Worm (Caenorhabditis elegans): ENCODE results near the gene C47D12.2.
A peak's percentile ranks its signal among the peaks of the same experiment; 100 is the strongest.

The C47D12.2 gene

DNA sequence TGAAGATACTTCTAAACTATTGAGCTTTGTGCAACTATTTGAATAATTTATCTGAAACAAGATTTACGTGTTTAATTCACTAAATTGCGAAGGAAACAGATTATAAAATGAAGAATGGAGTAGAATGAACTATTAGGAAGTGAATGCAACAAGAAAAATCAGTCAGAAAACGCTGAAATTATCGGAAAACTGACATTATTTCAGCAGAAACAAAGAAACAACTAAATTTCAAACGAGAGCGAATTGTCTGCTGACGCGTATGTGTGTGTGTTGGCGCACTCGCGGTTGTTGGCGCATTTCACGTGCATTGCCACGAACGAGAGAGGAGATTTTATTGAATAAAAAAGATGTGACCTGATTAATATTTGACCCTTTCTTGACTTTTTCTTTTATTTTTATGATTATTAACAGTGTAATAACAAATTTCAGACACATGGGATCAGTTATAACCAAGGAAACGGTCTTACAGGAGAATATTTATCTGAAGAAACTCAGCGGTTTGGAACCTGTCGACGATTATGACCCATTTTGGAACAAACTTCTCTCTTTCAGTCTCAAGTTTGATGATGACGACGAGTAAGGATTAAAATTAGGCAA lies at the start of gene C47D12.2, which contains the start of gene trr-1:
C47D12.2 (plus strand) TSS at position 430 of the 597 bp plus-strand sequence.
trr-1 (minus strand) TSS at position 51 of the 597 bp plus-strand sequence.
- TF ChIP-seq med-1 (GFP tag; optimal IDR thresholded peaks at IDR 0.05; ENCODE audit: insufficient read depth) (peak; percentile 27), cog-1 (tag; optimal IDR thresholded peaks at IDR 0.05) (no peak)

DNA sequence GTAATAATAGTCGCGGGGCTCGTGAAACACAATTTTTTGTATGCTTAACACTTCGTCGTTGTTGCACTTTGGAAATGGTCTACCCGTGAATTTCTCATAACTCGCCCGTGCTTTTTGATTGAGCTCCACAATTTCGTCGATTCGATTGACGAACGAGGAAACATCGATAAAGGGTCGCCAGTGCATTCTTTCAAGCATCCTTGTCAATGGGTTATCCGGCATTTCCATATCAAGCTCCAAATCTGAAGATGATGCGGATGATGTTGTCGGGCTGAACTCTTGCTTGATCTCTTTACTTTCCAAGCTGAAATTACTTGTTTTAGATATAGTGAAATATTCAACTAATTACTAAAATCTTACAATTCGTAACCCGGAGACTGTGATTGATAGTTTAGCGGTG lies 48.2 kb upstream of the C47D12.2 start:
- TF ChIP-seq flt-1 (GFP tag; IDR thresholded peaks at IDR 0.05) (no peak), ztf-29 (GFP tag; IDR thresholded peaks at IDR 0.05) (no peak), tab-1 (GFP tag; IDR thresholded peaks at IDR 0.05) (no peak), ztf-23 (GFP tag; IDR thresholded peaks at IDR 0.05) (no peak), cog-1 (tag; optimal IDR thresholded peaks at IDR 0.05) (no peak), ref-1 (GFP tag; conservative IDR thresholded peaks at IDR 0.05) (no peak), klf-2 (GFP tag; conservative IDR thresholded peaks at IDR 0.05) (no peak), T22C8.4 (GFP tag; IDR thresholded peaks at IDR 0.05) (no peak), med-1 (GFP tag; optimal IDR thresholded peaks at IDR 0.05; ENCODE audit: insufficient read depth) (no peak)

DNA sequence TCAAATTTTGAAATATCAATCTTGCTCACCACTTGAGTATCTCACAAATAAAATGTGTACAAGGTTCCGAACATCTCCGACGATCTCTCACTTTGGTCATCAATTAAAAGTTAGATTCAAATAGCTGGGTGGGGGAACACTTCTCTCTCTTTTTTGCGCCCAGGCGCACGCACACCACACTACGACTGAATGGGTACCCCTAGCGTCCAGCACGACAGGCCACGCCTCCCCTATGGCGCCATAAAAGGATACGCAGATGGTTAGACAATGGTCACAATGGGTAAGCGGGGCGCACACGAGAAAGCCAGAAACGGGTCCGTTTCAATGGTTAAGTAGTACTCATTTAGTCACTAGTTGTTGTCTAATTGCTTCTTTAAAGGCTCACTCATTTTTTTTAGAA lies 46.1 kb upstream of the C47D12.2 start:
- no peak for TF ChIP-seq ztf-29 (GFP tag; IDR thresholded peaks at IDR 0.05)
- no peak for TF ChIP-seq klf-2 (GFP tag; conservative IDR thresholded peaks at IDR 0.05)

DNA sequence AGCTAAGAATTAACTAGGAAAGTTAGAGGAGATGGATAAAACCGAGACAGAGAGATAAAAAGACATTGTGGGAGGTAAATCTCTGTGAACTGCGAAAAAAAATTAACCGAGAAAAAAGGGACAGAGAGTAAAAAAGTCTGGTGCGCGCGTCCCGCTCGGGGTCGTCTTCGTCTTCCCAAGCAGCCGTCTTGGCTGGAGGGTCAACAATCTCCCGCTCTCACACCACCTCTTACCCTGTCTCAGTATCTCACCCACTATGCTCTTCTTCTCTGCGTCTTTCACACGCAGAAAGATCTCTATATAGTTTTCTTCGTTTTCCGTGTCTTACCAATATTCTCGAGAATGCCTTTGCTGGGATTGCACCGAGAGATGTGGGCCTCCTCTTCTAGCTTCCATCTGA lies 43.4 kb upstream of the C47D12.2 start:
- TF ChIP-seq T22C8.4 (GFP tag; IDR thresholded peaks at IDR 0.05) (no peak), ref-1 (GFP tag; conservative IDR thresholded peaks at IDR 0.05) (0 out of 2 replicates have a peak, but pooled peaks have one; percentile 6), flt-1 (GFP tag; IDR thresholded peaks at IDR 0.05) (no peak), cog-1 (tag; optimal IDR thresholded peaks at IDR 0.05) (no peak)

DNA sequence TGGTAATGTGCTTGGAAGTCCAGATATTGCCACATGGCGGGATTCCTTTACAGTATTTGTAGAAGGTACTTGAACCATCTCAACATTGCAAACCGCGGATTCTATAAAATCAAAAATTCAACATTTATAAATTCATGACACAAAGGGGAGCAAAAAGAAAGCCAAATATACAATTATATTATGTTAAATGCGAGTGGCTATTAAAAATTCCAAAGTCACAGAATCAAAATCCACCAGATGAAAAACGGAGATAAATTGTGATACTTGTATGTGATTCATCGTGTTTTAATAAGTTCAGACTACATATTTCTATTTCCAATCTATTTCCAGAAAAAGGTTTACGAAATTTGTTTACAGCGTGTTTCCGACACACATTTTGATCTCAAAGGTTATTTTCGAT lies 42.6 kb upstream of the C47D12.2 start, which contains the start of gene din-1:
din-1 (minus strand) TSS at position 101 of the 400 bp plus-strand sequence.
- no peak for TF ChIP-seq ztf-29 (GFP tag; IDR thresholded peaks at IDR 0.05)
- TF ChIP-seq klf-2 (GFP tag; conservative IDR thresholded peaks at IDR 0.05): no peak
- TF ChIP-seq cog-1 (tag; optimal IDR thresholded peaks at IDR 0.05): no peak
- no peak for TF ChIP-seq ztf-23 (GFP tag; IDR thresholded peaks at IDR 0.05)
- no peak for TF ChIP-seq tab-1 (GFP tag; IDR thresholded peaks at IDR 0.05)
- no peak for TF ChIP-seq T22C8.4 (GFP tag; IDR thresholded peaks at IDR 0.05)
- TF ChIP-seq med-1 (GFP tag; optimal IDR thresholded peaks at IDR 0.05; ENCODE audit: insufficient read depth): no peak
- TF ChIP-seq ref-1 (GFP tag; conservative IDR thresholded peaks at IDR 0.05): no peak
- TF ChIP-seq flt-1 (GFP tag; IDR thresholded peaks at IDR 0.05): no peak

DNA sequence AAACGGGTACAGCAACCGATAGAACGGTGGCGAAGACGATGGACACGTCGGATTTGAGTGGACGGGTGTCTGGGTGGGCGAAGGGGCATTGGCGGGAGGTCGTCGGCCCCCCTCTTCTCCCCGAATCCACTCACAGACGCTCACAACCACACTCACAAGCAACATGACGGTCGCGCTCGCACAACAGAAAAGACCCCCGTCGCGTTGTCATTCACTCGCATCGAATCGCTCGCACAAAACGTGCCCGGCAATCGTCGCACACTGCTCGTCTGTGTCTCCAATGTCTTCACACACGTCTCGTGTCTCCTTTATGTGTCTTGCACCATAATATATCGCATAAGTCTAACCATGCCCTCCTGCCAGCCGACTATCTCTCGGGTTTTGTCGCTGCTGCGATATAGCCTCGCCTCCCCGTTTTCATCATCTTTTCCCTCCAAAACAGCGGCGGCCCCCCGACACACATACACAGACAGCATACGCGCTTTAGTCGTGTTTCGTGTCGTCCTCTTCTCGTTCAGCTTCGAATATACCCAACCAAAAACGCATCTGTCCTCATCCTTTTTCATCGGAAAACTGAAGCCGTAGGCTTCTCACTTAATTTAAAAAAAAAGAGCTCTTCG lies 41.9 kb upstream of the C47D12.2 start:
- no peak for TF ChIP-seq ztf-29 (GFP tag; IDR thresholded peaks at IDR 0.05)
- TF ChIP-seq cog-1 (tag; optimal IDR thresholded peaks at IDR 0.05): peak; percentile 89
- TF ChIP-seq klf-2 (GFP tag; conservative IDR thresholded peaks at IDR 0.05): no peak
- TF ChIP-seq tab-1 (GFP tag; IDR thresholded peaks at IDR 0.05): 0 out of 2 replicates have a peak, but pooled peaks have one; percentile 75
- TF ChIP-seq flt-1 (GFP tag; IDR thresholded peaks at IDR 0.05): peak; percentile 80
- peak; percentile 55; the same call in 1 of the 2 replicates for TF ChIP-seq ztf-23 (GFP tag; IDR thresholded peaks at IDR 0.05)
- TF ChIP-seq med-1 (GFP tag; optimal IDR thresholded peaks at IDR 0.05; ENCODE audit: insufficient read depth): no peak
- peak; percentile 24; the same call in 1 of the 2 replicates for TF ChIP-seq T22C8.4 (GFP tag; IDR thresholded peaks at IDR 0.05)
- TF ChIP-seq ref-1 (GFP tag; conservative IDR thresholded peaks at IDR 0.05): no peak

DNA sequence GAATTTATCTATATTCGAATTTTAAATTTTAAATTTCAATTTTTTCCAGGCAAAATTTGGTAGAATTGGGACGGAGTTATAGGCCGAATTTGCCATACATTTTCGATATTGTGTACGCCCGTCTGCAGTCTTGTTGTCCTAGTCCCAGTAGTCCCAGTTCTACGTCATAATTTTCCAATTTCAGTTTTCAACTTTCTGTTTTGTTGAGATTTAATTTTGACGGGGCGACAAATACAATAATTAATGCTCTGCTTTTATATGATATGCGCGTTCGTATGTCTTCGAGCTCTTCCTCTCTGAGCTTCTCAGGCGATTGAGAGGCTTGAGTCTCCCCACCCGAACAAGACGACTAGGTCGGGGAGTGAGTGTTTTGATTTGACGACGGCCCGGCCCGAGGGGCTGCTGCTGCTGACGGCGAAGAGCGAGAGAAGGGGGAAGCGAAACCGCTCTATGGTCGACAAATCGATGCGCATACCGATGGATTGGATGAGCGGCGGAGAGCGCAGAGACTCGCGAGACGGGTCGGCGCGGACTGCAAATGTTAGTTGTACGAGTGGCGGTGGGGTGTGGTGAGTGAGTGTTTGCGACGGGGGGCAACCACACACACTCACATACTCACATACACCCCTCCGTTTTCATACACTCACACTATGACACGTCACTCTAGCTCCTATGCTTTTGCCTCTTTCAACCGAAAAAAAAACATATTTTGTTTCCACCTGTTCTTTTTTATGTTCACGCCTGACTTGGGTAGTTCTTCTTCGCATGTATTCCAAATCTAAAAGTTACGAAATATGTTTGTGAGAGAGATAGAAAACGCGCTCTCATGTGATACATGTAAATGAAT lies 41.2 kb upstream of the C47D12.2 start:
- TF ChIP-seq ztf-29 (GFP tag; IDR thresholded peaks at IDR 0.05) (peak; percentile 71), flt-1 (GFP tag; IDR thresholded peaks at IDR 0.05) (peak; percentile 80), T22C8.4 (GFP tag; IDR thresholded peaks at IDR 0.05) (peak; percentile 83), cog-1 (tag; optimal IDR thresholded peaks at IDR 0.05) (peak; percentile 93), ref-1 (GFP tag; conservative IDR thresholded peaks at IDR 0.05) (no peak), tab-1 (GFP tag; IDR thresholded peaks at IDR 0.05) (peak; percentile 75), klf-2 (GFP tag; conservative IDR thresholded peaks at IDR 0.05) (0 out of 2 replicates have a peak, but pooled peaks have one; percentile 40), ztf-23 (GFP tag; IDR thresholded peaks at IDR 0.05) (peak; percentile 83; the same call in 1 of the 2 replicates), med-1 (GFP tag; optimal IDR thresholded peaks at IDR 0.05; ENCODE audit: insufficient read depth) (no peak)

DNA sequence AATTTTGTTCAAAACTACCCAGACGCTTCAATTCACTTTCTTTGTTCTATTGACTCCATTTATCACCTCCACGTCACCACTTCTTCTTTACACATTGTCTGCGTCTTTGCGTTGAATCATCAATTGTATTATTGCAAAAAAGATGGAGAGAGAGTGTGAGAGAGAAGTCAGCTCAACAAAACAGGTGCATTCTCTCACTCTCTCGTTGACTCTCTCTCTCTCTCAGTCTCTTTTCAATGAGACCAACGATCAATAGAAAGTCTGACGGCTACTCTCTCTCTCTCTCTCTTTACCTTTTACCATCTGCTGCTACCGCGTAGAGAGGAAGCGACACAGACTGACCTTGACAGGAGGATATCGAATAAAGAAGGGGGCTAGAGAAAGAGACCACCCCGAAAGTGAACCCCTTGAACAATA lies 40.4 kb upstream of the C47D12.2 start:
- TF ChIP-seq tab-1 (GFP tag; IDR thresholded peaks at IDR 0.05): 0 out of 2 replicates have a peak, but pooled peaks have one; percentile 41
- TF ChIP-seq T22C8.4 (GFP tag; IDR thresholded peaks at IDR 0.05): peak; percentile 75
- TF ChIP-seq ztf-23 (GFP tag; IDR thresholded peaks at IDR 0.05): peak; percentile 64; the same call in 1 of the 2 replicates
- TF ChIP-seq ref-1 (GFP tag; conservative IDR thresholded peaks at IDR 0.05): no peak
- TF ChIP-seq flt-1 (GFP tag; IDR thresholded peaks at IDR 0.05): peak; percentile 49; the same call in 1 of the 2 replicates
- no peak for TF ChIP-seq klf-2 (GFP tag; conservative IDR thresholded peaks at IDR 0.05)
- TF ChIP-seq med-1 (GFP tag; optimal IDR thresholded peaks at IDR 0.05; ENCODE audit: insufficient read depth): no peak
- no peak; the same call in 1 of the 2 replicates for TF ChIP-seq ztf-29 (GFP tag; IDR thresholded peaks at IDR 0.05)
- peak; percentile 31 for TF ChIP-seq cog-1 (tag; optimal IDR thresholded peaks at IDR 0.05)

DNA sequence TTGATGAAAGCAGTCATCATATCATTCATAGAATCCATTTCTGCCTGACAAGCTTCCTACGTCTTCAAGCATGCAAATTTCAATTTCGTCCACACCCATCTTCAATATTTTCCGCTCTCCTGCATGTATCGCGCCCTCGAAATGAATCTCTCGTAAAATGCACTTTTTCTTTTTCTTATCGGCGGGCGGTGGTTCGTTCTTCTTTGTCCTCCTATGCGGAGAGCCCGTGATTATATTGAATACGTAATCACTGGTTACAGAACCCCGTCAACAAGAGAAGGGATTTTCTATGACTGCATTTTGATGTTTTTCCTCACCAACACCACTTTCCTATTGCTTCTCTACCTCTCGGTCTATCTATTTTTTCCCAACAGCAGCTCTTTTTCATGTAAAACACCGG lies 39.5 kb upstream of the C47D12.2 start:
- TF ChIP-seq T22C8.4 (GFP tag; IDR thresholded peaks at IDR 0.05): no peak
- 0 out of 2 replicates have a peak, but pooled peaks have one; percentile 16 for TF ChIP-seq flt-1 (GFP tag; IDR thresholded peaks at IDR 0.05)

All from whole organism, midembryonic.